Worm (Caenorhabditis elegans): ENCODE measurements around the gene Y41D4A.7.
"Not testable (repeated sequence)": the region's sequence is repeated elsewhere in the genome, so short reads cannot be mapped to it uniquely, and the experiment has no call there.

Y41D4A.7 gene

ce11 chrIV:1738324-1738730, 23.0 kb downstream of the Y41D4A.7 start (continued):
- TF ChIP-seq madf-9 (GFP tag; conservative IDR thresholded peaks at IDR 0.05) (no peak), ama-1 (optimal IDR thresholded peaks at IDR 0.05) (peak; percentile 38), duxl-1 (tag; optimal IDR thresholded peaks at IDR 0.05; ENCODE audit: poor library complexity) (no peak)

ce11 chrIV:1727538-1728072, 33.8 kb downstream of the Y41D4A.7 start:
- peak; percentile 52 for TF ChIP-seq lin-38 (GFP tag; IDR thresholded peaks at IDR 0.05)
- TF ChIP-seq Y75B8A.6 (GFP tag; IDR thresholded peaks at IDR 0.05), result 0 out of 2 replicates have a peak, but pooled peaks have one; percentile 36
- TF ChIP-seq ceh-28 (tag; optimal IDR thresholded peaks at IDR 0.05), result peak; percentile 97
- TF ChIP-seq nhr-111 (GFP tag; optimal IDR thresholded peaks at IDR 0.05), result peak; percentile 37
- no peak for TF ChIP-seq mes-2 (tag; optimal IDR thresholded peaks at IDR 0.05; ENCODE audit: poor library complexity, severe bottlenecking)
- TF ChIP-seq aha-1 (tag), result no peak
- no peak for TF ChIP-seq ceh-20 (GFP tag; IDR thresholded peaks at IDR 0.05)

ce11 chrIV:1725888-1726287, 35.5 kb downstream of the Y41D4A.7 start, which contains the start of gene K08D12.8:
Gene K08D12.8, plus strand, starts transcription at chrIV:1726188.
- TF ChIP-seq tag-97 (GFP tag; IDR thresholded peaks at IDR 0.05) (no peak), zfp-2 (tag; optimal IDR thresholded peaks at IDR 0.05) (no peak), ceh-44 (GFP tag; IDR thresholded peaks at IDR 0.05) (no peak), hlh-30 (tag; optimal IDR thresholded peaks at IDR 0.05; ENCODE audit: insufficient read depth) (no peak)

- no peak for TF ChIP-seq lin-39 (tag; optimal IDR thresholded peaks at IDR 0.05)
- TF ChIP-seq zfp-3 (GFP tag; conservative IDR thresholded peaks at IDR 0.05), result 0 out of 2 replicates have a peak, but pooled peaks have one; percentile 7
- no peak for TF ChIP-seq nhr-48 (tag; optimal IDR thresholded peaks at IDR 0.05)
- no peak for TF ChIP-seq dmd-9 (GFP tag; IDR thresholded peaks at IDR 0.05)
- no peak for TF ChIP-seq tra-1 (GFP tag; IDR thresholded peaks at IDR 0.05)
Observed at ce11 chrIV:1724283-1724682, 37.1 kb downstream of the Y41D4A.7 start, which contains the start of gene epic-3. Gene epic-3, minus strand, starts transcription at chrIV:1724383.

ce11 chrIV:1722953-1723352, 38.4 kb downstream of the Y41D4A.7 start:
- TF ChIP-seq ama-1 (optimal IDR thresholded peaks at IDR 0.05), result peak; percentile 46
- 0 out of 2 replicates have a peak, but pooled peaks have one; percentile 6 for TF ChIP-seq mxl-2 (GFP tag; conservative IDR thresholded peaks at IDR 0.05)
- TF ChIP-seq tag-97 (GFP tag; IDR thresholded peaks at IDR 0.05), result no peak
- 0 out of 2 replicates have a peak, but pooled peaks have one; percentile 6 for TF ChIP-seq madf-9 (GFP tag; conservative IDR thresholded peaks at IDR 0.05)
- no peak for TF ChIP-seq nhr-41 (GFP tag; IDR thresholded peaks at IDR 0.05)
- peak; percentile 76 for TF ChIP-seq aly-2 (tag; optimal IDR thresholded peaks at IDR 0.05)
- no peak for TF ChIP-seq Y105C5A.15 (GFP tag; IDR thresholded peaks at IDR 0.05)
- TF ChIP-seq zfp-3 (GFP tag; conservative IDR thresholded peaks at IDR 0.05), result peak; percentile 89

- TF ChIP-seq ceh-20 (GFP tag; IDR thresholded peaks at IDR 0.05) (peak; percentile 50; the same call in 1 of the 2 replicates), vab-7 (GFP tag; IDR thresholded peaks at IDR 0.05) (0 out of 2 replicates have a peak, but pooled peaks have one; percentile 25), F26F4.8 (GFP tag; conservative IDR thresholded peaks at IDR 0.05) (peak; percentile 43; the same call in 1 of the 2 replicates), zfp-3 (GFP tag; conservative IDR thresholded peaks at IDR 0.05) (peak; percentile 60; the same call in 1 of the 2 replicates), pha-4 (GFP tag; IDR thresholded peaks at IDR 0.05) (0 out of 2 replicates have a peak, but pooled peaks have one; percentile 66), lin-38 (GFP tag; IDR thresholded peaks at IDR 0.05) (peak; percentile 28), snpc-1.2 (GFP tag; IDR thresholded peaks at IDR 0.05) (0 out of 2 replicates have a peak, but pooled peaks have one; percentile 36), set-16 (GFP tag; IDR thresholded peaks at IDR 0.05) (peak; percentile 99), dmd-8 (GFP tag; IDR thresholded peaks at IDR 0.05) (0 out of 2 replicates have a peak, but pooled peaks have one; percentile 36), madf-9 (GFP tag; conservative IDR thresholded peaks at IDR 0.05) (0 out of 2 replicates have a peak, but pooled peaks have one; percentile 30)
- not testable (repeated sequence) for TF ChIP-seq pha-4 (tag; optimal IDR thresholded peaks at IDR 0.05)
Observed at ce11 chrIV:1722463-1722862, 38.9 kb downstream of the Y41D4A.7 start.
